Fruit fly (Drosophila melanogaster): Measurements from ENCODE around the gene CG31688.

Gene CG31688

DNA sequence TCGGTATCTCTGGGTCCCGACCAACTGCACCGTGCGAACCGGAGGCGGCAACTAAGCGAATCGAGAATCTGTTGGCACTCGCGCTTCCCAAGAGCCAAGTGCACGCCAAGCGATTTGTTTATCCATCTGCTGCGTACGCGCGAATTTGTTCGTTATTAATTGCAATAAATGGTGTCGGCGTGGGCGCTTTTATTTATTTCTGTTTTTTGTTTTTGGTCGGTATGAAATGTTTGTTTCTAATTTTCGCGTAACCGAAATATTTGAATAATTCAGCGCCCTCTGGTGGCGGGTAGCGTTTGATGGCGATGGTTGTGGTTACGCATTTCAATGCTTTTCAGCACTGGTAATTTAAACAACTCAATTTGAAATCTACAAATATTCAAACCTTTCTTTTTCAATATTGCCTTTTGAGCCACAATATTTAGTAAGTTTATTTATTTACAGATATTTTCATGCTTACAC is 11.2 kb upstream of the CG31688 start, which contains the start of gene CG10947 (continued):
- peak; percentile 62 for TF ChIP-seq Hr3 (GFP tag; optimal IDR thresholded peaks at IDR 0.05)
- no peak for TF ChIP-seq CG4730 (GFP tag; IDR thresholded peaks at IDR 0.05)
- TF ChIP-seq pfk (GFP tag; optimal IDR thresholded peaks at IDR 0.05) = no peak
- TF ChIP-seq Drgx (GFP tag; IDR thresholded peaks at IDR 0.05) = no peak
- TF ChIP-seq CG8478 (optimal IDR thresholded peaks at IDR 0.05) = no peak
- peak; percentile 53 for TF ChIP-seq CG17359 (tag; optimal IDR thresholded peaks at IDR 0.05)
- TF ChIP-seq CG6689 (GFP tag; IDR thresholded peaks at IDR 0.05) = no peak
- TF ChIP-seq CG33213 (GFP tag; optimal IDR thresholded peaks at IDR 0.05) = peak; percentile 84
- no peak for TF ChIP-seq Sin3A (optimal IDR thresholded peaks at IDR 0.05)
- TF ChIP-seq CG34376 (GFP tag; optimal IDR thresholded peaks at IDR 0.05) = peak; percentile 7
- TF ChIP-seq Vsx1 (GFP tag; optimal IDR thresholded peaks at IDR 0.05) = peak; percentile 63
- TF ChIP-seq Adf1 (GFP tag; IDR thresholded peaks at IDR 0.05) = no peak
- TF ChIP-seq ato (GFP tag; IDR thresholded peaks at IDR 0.05; ENCODE audit: partially characterized antibody) = peak; percentile 39; the same call in 1 of the 2 replicates
- TF ChIP-seq CG15073 (GFP tag; optimal IDR thresholded peaks at IDR 0.05) = no peak
- peak; percentile 99 for TF ChIP-seq CG14965 (GFP tag; optimal IDR thresholded peaks at IDR 0.05; ENCODE audit: borderline replicate concordance)
- no peak for TF ChIP-seq CG14050 (GFP tag; IDR thresholded peaks at IDR 0.05)
- TF ChIP-seq mam (GFP tag; optimal IDR thresholded peaks at IDR 0.05) = peak; percentile 67
- TF ChIP-seq unpg (GFP tag; optimal IDR thresholded peaks at IDR 0.05) = peak; percentile 63
- TF ChIP-seq lmd (GFP tag; IDR thresholded peaks at IDR 0.05) = peak; percentile 66
- no peak for TF ChIP-seq z (GFP tag; IDR thresholded peaks at IDR 0.05)
- peak; percentile 61 for TF ChIP-seq CG16813 (GFP tag; IDR thresholded peaks at IDR 0.05; ENCODE audit: partially characterized antibody)
- peak; percentile 64 for TF ChIP-seq CG8290 (GFP tag; optimal IDR thresholded peaks at IDR 0.05)
- TF ChIP-seq CG8290 (tag; optimal IDR thresholded peaks at IDR 0.05) = peak in 1 of 2 experiments; percentile 69
- TF ChIP-seq org-1 (GFP tag; optimal IDR thresholded peaks at IDR 0.05) = peak; percentile 29
- peak; percentile 43; the same call in 1 of the 2 replicates for TF ChIP-seq CG7372 (GFP tag; IDR thresholded peaks at IDR 0.05)
- peak; percentile 61 for TF ChIP-seq NC2β (GFP tag; optimal IDR thresholded peaks at IDR 0.05)
- TF ChIP-seq kay (GFP tag; optimal IDR thresholded peaks at IDR 0.05) = no peak
- TF ChIP-seq crc (GFP tag; optimal IDR thresholded peaks at IDR 0.05) = peak; percentile 64
- no peak for TF ChIP-seq ro (GFP tag; IDR thresholded peaks at IDR 0.05)
- TF ChIP-seq Atf6 (GFP tag; IDR thresholded peaks at IDR 0.05) = no peak
- TF ChIP-seq klu (GFP tag; IDR thresholded peaks at IDR 0.05) = no peak
- peak; percentile 41 for TF ChIP-seq Max (GFP tag; optimal IDR thresholded peaks at IDR 0.05)
- TF ChIP-seq HmgD (GFP tag; optimal IDR thresholded peaks at IDR 0.05) = peak; percentile 38
- TF ChIP-seq CG4328 (GFP tag; optimal IDR thresholded peaks at IDR 0.05) = peak; percentile 14
- TF ChIP-seq lab (GFP tag; optimal IDR thresholded peaks at IDR 0.05) = peak; percentile 71
- peak; percentile 19 for TF ChIP-seq pnt (GFP tag; optimal IDR thresholded peaks at IDR 0.05)
- TF ChIP-seq CG13296 (GFP tag; optimal IDR thresholded peaks at IDR 0.05) = peak; percentile 64
- TF ChIP-seq CG31388 (GFP tag; optimal IDR thresholded peaks at IDR 0.05) = no peak
- TF ChIP-seq GATAe (GFP tag; conservative IDR thresholded peaks at IDR 0.05) = no peak
- peak; percentile 39 for TF ChIP-seq CG1529 (GFP tag; optimal IDR thresholded peaks at IDR 0.05)
- TF ChIP-seq ERR (GFP tag; optimal IDR thresholded peaks at IDR 0.05) = peak; percentile 54
- peak; percentile 14 for TF ChIP-seq BtbVII (GFP tag; optimal IDR thresholded peaks at IDR 0.05)
- TF ChIP-seq CG1792 (GFP tag; optimal IDR thresholded peaks at IDR 0.05) = peak; percentile 65
- TF ChIP-seq CG4404 (GFP tag; IDR thresholded peaks at IDR 0.05) = no peak
- TF ChIP-seq CG4282 (GFP tag; optimal IDR thresholded peaks at IDR 0.05) = peak; percentile 3
- peak; percentile 21 for TF ChIP-seq disco-r (GFP tag; optimal IDR thresholded peaks at IDR 0.05)
- TF ChIP-seq ara (GFP tag; IDR thresholded peaks at IDR 0.05) = peak; percentile 62; the same call in 1 of the 2 replicates
- TF ChIP-seq cato (GFP tag; optimal IDR thresholded peaks at IDR 0.05; ENCODE audit: borderline replicate concordance) = peak; percentile 33
- peak; percentile 73 for TF ChIP-seq bbx (GFP tag; IDR thresholded peaks at IDR 0.05; ENCODE audit: partially characterized antibody)
- TF ChIP-seq CG6175 (GFP tag; IDR thresholded peaks at IDR 0.05) = no peak
- peak; percentile 92 for TF ChIP-seq Dp (GFP tag; optimal IDR thresholded peaks at IDR 0.05)
- peak; percentile 49; the same call in 1 of the 2 replicates for TF ChIP-seq wdn (GFP tag; IDR thresholded peaks at IDR 0.05)
- TF ChIP-seq Dip2 (GFP tag; IDR thresholded peaks at IDR 0.05) = no peak
